Worm (Caenorhabditis elegans): ENCODE measurements around the gene ave-1.

DNA sequence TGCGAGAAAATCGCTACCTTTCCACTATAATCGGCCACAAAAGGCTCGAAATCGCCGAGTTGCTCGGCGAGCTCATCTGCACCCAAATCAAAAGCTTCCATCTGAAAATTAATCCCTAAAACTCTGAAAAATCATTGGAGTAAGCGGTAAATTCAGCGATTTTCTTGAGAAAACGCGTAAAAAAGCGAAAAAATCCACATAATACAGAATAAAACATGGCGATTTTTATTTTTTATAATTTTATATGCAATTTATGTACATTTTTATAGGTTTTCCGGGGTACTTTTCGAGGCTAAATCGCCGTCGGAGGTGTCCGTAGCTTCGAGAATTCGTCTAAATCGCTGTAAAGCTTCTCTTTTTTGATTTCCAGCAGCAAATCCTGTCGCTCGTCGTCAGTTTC, 545 bp downstream of the ave-1 start, which contains the start of gene Y82E9BR.19:
- TF ChIP-seq ceh-13 (GFP tag; optimal IDR thresholded peaks at IDR 0.05) (no peak), ama-1 (optimal IDR thresholded peaks at IDR 0.05) (no peak), hmg-4 (GFP tag; optimal IDR thresholded peaks at IDR 0.05) (no peak)

Data from whole organism, early embryonic.